Worm (Caenorhabditis elegans) whole organism, midembryonic: Measurements from ENCODE around the gene Y81B9A.3.

ENCODE experiments used
- T22C8.4 ChIP-seq: fragments of 200-800 bp; sonication (Bioruptor generic); IDR thresholded peaks from 2 replicates; pipeline ENCODE4 v1.3.6; 2022; ENCODE audit warnings: missing genetic modification characterization, missing compliant biosample characterization
- klf-2 ChIP-seq: fragments of 200-800 bp; sonication (Bioruptor generic); conservative IDR thresholded peaks from 2 replicates; pipeline ENCODE4 v1.3.6; 2022; ENCODE audit warnings: missing genetic modification reagents, missing genetic modification characterization, missing compliant biosample characterization
- ztf-23 ChIP-seq: fragments of 200-800 bp; sonication (Bioruptor generic); IDR thresholded peaks from 2 replicates; pipeline ENCODE4 v1.3.6; 2022; ENCODE audit warnings: missing genetic modification reagents, missing genetic modification characterization, missing compliant biosample characterization

DNA sequence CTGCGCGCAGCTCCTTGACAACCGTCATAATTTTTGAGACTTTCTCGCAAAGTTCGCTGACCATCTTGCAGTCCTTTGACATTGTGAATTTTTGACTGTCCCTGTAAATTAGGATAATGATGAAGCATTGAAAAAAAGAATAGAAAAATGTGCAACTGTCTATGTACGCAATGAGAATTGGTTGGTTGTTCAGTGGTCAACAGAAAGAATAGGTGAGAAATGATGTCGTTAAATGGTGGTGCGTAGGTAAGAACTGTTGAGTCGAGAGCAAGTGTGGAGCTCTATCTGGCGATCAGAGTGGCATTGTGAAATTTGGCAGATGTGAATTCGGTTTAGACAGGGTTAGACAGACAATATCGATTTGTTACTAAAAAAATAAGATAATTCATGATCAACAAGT is 7.8 kb upstream of the Y81B9A.3 start, which contains the start of gene B0563.8:
- TF ChIP-seq klf-2 (no peak), T22C8.4 (GFP tag; lab: Robert Waterston, UW) (no peak), ztf-23 (GFP tag; lab: Robert Waterston, UW) (no peak)
